Fruit fly (Drosophila melanogaster) whole organism, prepupa: ENCODE data around the gene Ir75c.
A peak's percentile ranks its signal among the peaks of the same experiment; 100 is the strongest.

Source experiments
- Blimp-1 ChIP-seq: fragments of 200-800 bp; sonication (Bioruptor generic); optimal IDR thresholded peaks from 3 replicates; lab custom pipeline; 2017; ENCODE audit warnings: missing biosample characterization, missing genetic modification characterization, mild to moderate bottlenecking, moderate library complexity, missing genetic modification reagents
- CG10669 ChIP-seq: fragments of 200-800 bp; sonication (Bioruptor generic); optimal IDR thresholded peaks from 3 replicates; lab custom pipeline; 2018; ENCODE audit warnings: missing biosample characterization, mild to moderate bottlenecking, missing genetic modification characterization, moderate library complexity
- CG11294 ChIP-seq: fragments of 200-800 bp; sonication (Bioruptor generic); IDR thresholded peaks from 2 replicates; pipeline ENCODE4 v1.3.6; 2022; ENCODE audit warnings: missing biosample characterization, missing genetic modification characterization
- CG11762 ChIP-seq: fragments of 200-800 bp; sonication (Bioruptor generic); optimal IDR thresholded peaks from 3 replicates; lab custom pipeline; 2016; ENCODE audit warnings: missing biosample characterization, missing genetic modification characterization; ENCODE audit not compliant: insufficient read depth
- CG11902 ChIP-seq: fragments of 200-800 bp; sonication (Bioruptor generic); optimal IDR thresholded peaks from 3 replicates; lab custom pipeline; 2016; ENCODE audit warnings: missing biosample characterization, missing genetic modification characterization
- CG15336 ChIP-seq: fragments of 200-800 bp; sonication (Bioruptor generic); IDR thresholded peaks from 2 replicates; pipeline ENCODE4 v1.3.6; 2022; ENCODE audit warnings: missing biosample characterization, missing genetic modification characterization
- CG1621 ChIP-seq: fragments of 200-800 bp; sonication (Bioruptor generic); optimal IDR thresholded peaks from 3 replicates; lab custom pipeline; 2018; ENCODE audit warnings: missing biosample characterization, mild to moderate bottlenecking, missing genetic modification characterization
- CG16779 ChIP-seq: fragments of 200-800 bp; sonication (Bioruptor generic); optimal IDR thresholded peaks from 3 replicates; lab custom pipeline; 2017; ENCODE audit warnings: missing biosample characterization, mild to moderate bottlenecking, missing genetic modification characterization
- CG3032 ChIP-seq: fragments of 200-800 bp; optimal IDR thresholded peaks from 2 replicates; lab custom pipeline; 2019; ENCODE audit warnings: missing biosample characterization, mild to moderate bottlenecking, missing genetic modification characterization, moderate library complexity
- CG3919 ChIP-seq: fragments of 200-800 bp; sonication (Bioruptor generic); optimal IDR thresholded peaks from 3 replicates; lab custom pipeline; 2016; ENCODE audit warnings: missing biosample characterization, missing genetic modification characterization
- CG4318 ChIP-seq: fragments of 200-800 bp; sonication (Bioruptor generic); optimal IDR thresholded peaks from 3 replicates; lab custom pipeline; 2017; ENCODE audit warnings: missing biosample characterization, mild to moderate bottlenecking, missing genetic modification characterization
- CG6163 ChIP-seq: fragments of 200-800 bp; sonication (Bioruptor generic); IDR thresholded peaks from 3 replicates; pipeline ENCODE4 v1.3.6; 2022; ENCODE audit warnings: missing biosample characterization, missing genetic modification characterization
- CG6276 ChIP-seq: fragments of 200-800 bp; sonication (Bioruptor generic); optimal IDR thresholded peaks from 2 replicates; lab custom pipeline; 2017; ENCODE audit warnings: missing biosample characterization, mild to moderate bottlenecking, missing genetic modification characterization
- CG6792 ChIP-seq: fragments of 200-800 bp; sonication (Bioruptor generic); optimal IDR thresholded peaks from 3 replicates; lab custom pipeline; 2016; ENCODE audit warnings: missing biosample characterization, missing genetic modification characterization
- CG6808 ChIP-seq: fragments of 200-800 bp; sonication (Bioruptor generic); optimal IDR thresholded peaks from 3 replicates; lab custom pipeline; 2017; ENCODE audit warnings: missing biosample characterization, missing genetic modification characterization, mild to moderate bottlenecking, moderate library complexity, missing genetic modification reagents
- CG6854 ChIP-seq: fragments of 200-800 bp; sonication (Bioruptor generic); optimal IDR thresholded peaks from 2 replicates; lab custom pipeline; 2017; ENCODE audit warnings: missing biosample characterization, mild to moderate bottlenecking, missing genetic modification characterization
- CG7368 ChIP-seq: fragments of 200-800 bp; sonication (Bioruptor generic); optimal IDR thresholded peaks from 3 replicates; lab custom pipeline; 2016; ENCODE audit warnings: missing biosample characterization, missing genetic modification characterization
- CG8119 ChIP-seq: fragments of 200-800 bp; sonication (Bioruptor generic); IDR thresholded peaks from 3 replicates; pipeline ENCODE4 v1.3.6; 2022; ENCODE audit warnings: missing biosample characterization, missing genetic modification characterization
- CG8319 ChIP-seq: fragments of 200-800 bp; sonication (Bioruptor generic); optimal IDR thresholded peaks from 3 replicates; lab custom pipeline; 2016; ENCODE audit warnings: missing biosample characterization, missing genetic modification characterization
- CG8632 ChIP-seq: fragments of 200-800 bp; sonication (Bioruptor generic); optimal IDR thresholded peaks from 3 replicates; lab custom pipeline; 2016; ENCODE audit warnings: missing biosample characterization, missing genetic modification characterization
- CG9139 ChIP-seq: fragments of 200-800 bp; sonication (Bioruptor generic); optimal IDR thresholded peaks from 3 replicates; lab custom pipeline; 2017; ENCODE audit warnings: missing biosample characterization, mild to moderate bottlenecking, missing genetic modification characterization
- Eip75B ChIP-seq: fragments of 200-800 bp; sonication (Bioruptor generic); optimal IDR thresholded peaks from 3 replicates; lab custom pipeline; 2016; ENCODE audit warnings: missing biosample characterization, missing genetic modification characterization
- Eip78C ChIP-seq: fragments of 200-800 bp; sonication (Bioruptor generic); peaks from one replicate; lab custom pipeline; 2016; ENCODE audit warnings: missing biosample characterization, missing genetic modification characterization
- Ets21C ChIP-seq: fragments of 200-800 bp; sonication (Bioruptor generic); optimal IDR thresholded peaks from 3 replicates; lab custom pipeline; 2016; ENCODE audit warnings: missing biosample characterization, missing genetic modification characterization
- Ets96B ChIP-seq: fragments of 200-800 bp; optimal IDR thresholded peaks from 2 replicates; lab custom pipeline; 2019; ENCODE audit warnings: missing biosample characterization, mild to moderate bottlenecking, missing genetic modification characterization, moderate library complexity
- Gug ChIP-seq: fragments of 200-800 bp; sonication (Bioruptor generic); IDR thresholded peaks from 2 replicates; pipeline ENCODE4 v1.3.6; 2022; ENCODE audit warnings: missing biosample characterization, missing genetic modification characterization
- Hr38 ChIP-seq: sonication (Bioruptor generic); optimal IDR thresholded peaks from 2 replicates; lab custom pipeline; 2016; ENCODE audit warnings: missing biosample characterization, missing genetic modification characterization
- Hr39 ChIP-seq: fragments of 200-800 bp; sonication (Bioruptor generic); optimal IDR thresholded peaks from 2 replicates; lab custom pipeline; 2016; ENCODE audit warnings: missing biosample characterization, missing genetic modification characterization
- Hr4 ChIP-seq: fragments of 200-800 bp; sonication (Bioruptor generic); optimal IDR thresholded peaks from 3 replicates; lab custom pipeline; 2016; ENCODE audit warnings: missing biosample characterization, missing genetic modification characterization
- Met ChIP-seq: fragments of 200-800 bp; sonication (Bioruptor generic); optimal IDR thresholded peaks from 3 replicates; lab custom pipeline; 2016; ENCODE audit warnings: missing biosample characterization, missing genetic modification characterization
- Sox102F ChIP-seq: fragments of 200-800 bp; sonication (Bioruptor generic); optimal IDR thresholded peaks from 2 replicates; lab custom pipeline; 2016; ENCODE audit warnings: missing biosample characterization, mild to moderate bottlenecking, missing genetic modification characterization
- Sox14 ChIP-seq: fragments of 200-800 bp; sonication (Bioruptor generic); optimal IDR thresholded peaks from 3 replicates; lab custom pipeline; 2016; ENCODE audit warnings: missing biosample characterization, missing genetic modification characterization
- Sox15 ChIP-seq: fragments of 200-800 bp; sonication (Bioruptor generic); optimal IDR thresholded peaks from 3 replicates; lab custom pipeline; 2016; ENCODE audit warnings: missing biosample characterization, missing genetic modification characterization
- achi ChIP-seq: fragments of 200-800 bp; sonication (Bioruptor generic); optimal IDR thresholded peaks from 3 replicates; lab custom pipeline; 2016; ENCODE audit warnings: missing biosample characterization, missing genetic modification characterization
- cyc ChIP-seq: fragments of 200-800 bp; sonication (Bioruptor generic); optimal IDR thresholded peaks from 3 replicates; lab custom pipeline; 2016; ENCODE audit warnings: missing biosample characterization, missing genetic modification characterization
- dac ChIP-seq: fragments of 200-800 bp; sonication (Bioruptor generic); optimal IDR thresholded peaks from 2 replicates; lab custom pipeline; 2017; ENCODE audit warnings: missing biosample characterization, mild to moderate bottlenecking, missing genetic modification characterization
- dsx ChIP-seq: fragments of 200-800 bp; optimal IDR thresholded peaks from 3 replicates; lab custom pipeline; 2019; ENCODE audit warnings: missing biosample characterization, mild to moderate bottlenecking, missing genetic modification characterization, moderate library complexity; ENCODE audit not compliant: poor library complexity, severe bottlenecking
- esn ChIP-seq: fragments of 200-800 bp; sonication (Bioruptor generic); optimal IDR thresholded peaks from 2 replicates; lab custom pipeline; 2016; ENCODE audit warnings: missing biosample characterization, mild to moderate bottlenecking, missing genetic modification characterization, moderate library complexity
- fd59A ChIP-seq: fragments of 200-800 bp; sonication (Bioruptor generic); optimal IDR thresholded peaks from 2 replicates; lab custom pipeline; 2017; ENCODE audit warnings: missing biosample characterization, mild to moderate bottlenecking, missing genetic modification characterization, missing genetic modification reagents
- fkh ChIP-seq: fragments of 200-800 bp; sonication (Bioruptor generic); optimal IDR thresholded peaks from 3 replicates; lab custom pipeline; 2017; ENCODE audit warnings: missing biosample characterization, mild to moderate bottlenecking, missing genetic modification characterization, moderate library complexity
- lz ChIP-seq: fragments of 200-800 bp; sonication (Bioruptor generic); optimal IDR thresholded peaks from 3 replicates; lab custom pipeline; 2016; ENCODE audit warnings: missing biosample characterization, missing genetic modification characterization
- net ChIP-seq: fragments of 200-800 bp; sonication (Bioruptor generic); optimal IDR thresholded peaks from 3 replicates; lab custom pipeline; 2016; ENCODE audit warnings: missing biosample characterization, missing genetic modification characterization
- salr ChIP-seq, 2 experiments: fragments of 200-800 bp; sonication (Bioruptor generic); optimal IDR thresholded peaks; 3 replicates each; lab custom pipeline; 2016 to 2018; ENCODE audit warnings: missing biosample characterization in 2 of 2, missing genetic modification characterization in 2 of 2, mild to moderate bottlenecking in 1 of 2
- spab ChIP-seq: fragments of 200-800 bp; sonication (Bioruptor generic); optimal IDR thresholded peaks from 2 replicates; lab custom pipeline; 2017; ENCODE audit warnings: missing biosample characterization, mild to moderate bottlenecking, missing genetic modification characterization, missing genetic modification reagents
- ss ChIP-seq, 2 experiments: fragments of 200-800 bp; sonication (Bioruptor generic); optimal IDR thresholded peaks; 2 replicates in 1 of 2; 3 replicates in 1 of 2; lab custom pipeline; 2017 to 2018; ENCODE audit warnings: mild to moderate bottlenecking in 2 of 2, missing biosample characterization in 2 of 2, missing genetic modification characterization in 2 of 2, moderate library complexity in 1 of 2
- svp ChIP-seq: fragments of 200-800 bp; sonication (Bioruptor generic); peaks from one replicate; lab custom pipeline; 2016; ENCODE audit warnings: missing biosample characterization, missing genetic modification characterization
- topi ChIP-seq: fragments of 200-800 bp; sonication (Bioruptor generic); optimal IDR thresholded peaks from 3 replicates; lab custom pipeline; 2016; ENCODE audit warnings: missing biosample characterization, missing genetic modification characterization
- vri ChIP-seq: fragments of 200-800 bp; sonication (Bioruptor generic); optimal IDR thresholded peaks from 3 replicates; lab custom pipeline; 2016; ENCODE audit warnings: missing biosample characterization, mild to moderate bottlenecking, missing genetic modification characterization

Gene Ir75c

DNA sequence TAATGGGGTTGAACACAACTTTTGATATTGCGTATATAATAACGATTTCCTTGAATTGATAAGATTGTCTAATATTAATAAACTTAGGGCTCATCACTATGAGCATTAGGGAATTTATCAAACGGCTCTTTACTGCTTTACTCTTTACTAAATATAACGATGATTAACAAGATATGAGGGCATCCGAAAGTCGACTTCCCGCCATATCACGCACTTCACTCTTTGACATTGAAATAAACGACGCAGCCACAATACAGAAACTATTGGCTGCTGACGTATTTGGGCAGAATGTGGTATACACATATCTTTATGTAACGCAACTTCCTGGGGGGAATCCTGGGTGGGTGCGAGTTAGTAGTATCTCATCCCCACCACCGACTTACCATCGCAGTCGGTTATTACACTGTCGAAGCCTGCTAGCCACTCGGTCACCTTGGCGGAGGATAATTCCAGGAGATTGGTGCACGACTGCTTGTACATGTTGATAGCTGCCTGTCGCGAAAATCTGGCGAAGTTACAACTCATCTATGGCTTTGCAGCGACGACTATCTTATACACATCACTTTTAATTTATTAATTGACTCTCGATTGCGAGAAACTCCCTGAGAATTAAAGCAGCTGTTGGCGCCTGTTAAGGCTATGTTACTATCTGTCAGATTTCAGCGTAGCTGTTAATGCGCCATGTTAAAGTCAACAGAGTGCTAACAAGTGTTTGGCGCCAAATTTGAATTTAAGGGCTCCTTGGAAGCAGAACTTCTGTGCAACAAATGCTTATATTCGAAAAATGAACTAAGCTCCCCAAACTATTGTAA is 20.5 kb upstream of the Ir75c start, which contains the start of gene CG5567 (continued):
- TF ChIP-seq topi (GFP tag; lab: Kevin White, UChicago) (no peak), Sox14 (GFP tag; lab: Kevin White, UChicago) (peak; percentile 14), svp (GFP tag; lab: Kevin White, UChicago) (peak; percentile 72)

DNA sequence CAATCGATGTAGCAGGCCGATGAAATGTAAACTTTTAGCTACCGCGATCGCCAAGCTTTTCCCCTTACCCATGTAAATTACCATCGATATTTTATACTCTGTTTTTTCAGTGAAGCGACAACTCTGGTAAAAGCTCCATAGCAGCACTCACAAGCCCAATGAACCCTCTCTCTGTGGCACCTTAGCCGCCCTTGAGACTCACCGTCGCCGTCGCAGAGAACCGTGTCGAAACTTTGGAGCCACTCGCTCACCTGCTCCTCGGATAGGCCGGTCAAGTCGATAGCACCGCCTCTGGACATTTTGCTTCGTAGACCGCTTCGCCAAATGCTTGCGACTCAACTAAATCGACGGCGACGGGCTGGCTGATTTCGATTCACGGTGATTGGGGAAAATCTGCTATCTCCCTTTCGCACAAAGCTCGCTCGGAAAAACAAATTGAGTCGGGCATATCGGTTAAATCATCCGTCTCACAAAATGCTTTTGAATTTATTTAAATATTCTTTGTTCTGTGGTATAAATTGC is 18.5 kb upstream of the Ir75c start, which contains the start of gene CG5577:
TSS of gene CG5577 (minus strand) at position 343 of the 522 bp plus-strand sequence.
- no peak for TF ChIP-seq Hr38 (GFP tag; lab: Kevin White, UChicago)
- no peak for TF ChIP-seq CG8119 (GFP tag; lab: Robert Waterston, UW)
- no peak for TF ChIP-seq CG15336 (GFP tag; lab: Robert Waterston, UW)
- TF ChIP-seq esn (GFP tag; lab: Kevin White, UChicago), result no peak
- TF ChIP-seq Sox15 (GFP tag; lab: Kevin White, UChicago), result no peak
- TF ChIP-seq vri (GFP tag; lab: Kevin White, UChicago), result peak; percentile 42
- no peak for TF ChIP-seq CG7368
- TF ChIP-seq CG6854 (GFP tag; lab: Kevin White, UChicago), result no peak
- peak; percentile 8 for TF ChIP-seq CG16779
- TF ChIP-seq CG6808 (GFP tag; lab: Kevin White, UChicago), result no peak
- peak; percentile 48 for TF ChIP-seq Sox102F
- no peak for TF ChIP-seq Blimp-1 (GFP tag; lab: Kevin White, UChicago)
- no peak for TF ChIP-seq CG8319 (GFP tag; lab: Kevin White, UChicago)
- peak; percentile 63 for TF ChIP-seq Eip78C (GFP tag; lab: Kevin White, UChicago)
- no peak; the same call in 1 of the 3 replicates for TF ChIP-seq CG6163
- peak; percentile 13 for TF ChIP-seq Hr4 (GFP tag; lab: Kevin White, UChicago)
- TF ChIP-seq fd59A (GFP tag; lab: Kevin White, UChicago), result no peak
- TF ChIP-seq fkh, result no peak
- no peak for TF ChIP-seq CG1621
- TF ChIP-seq Ets96B (tag; lab: Kevin White, UChicago), result no peak
- no peak for TF ChIP-seq cyc (GFP tag; lab: Kevin White, UChicago)
- no peak for TF ChIP-seq CG6792 (GFP tag; lab: Kevin White, UChicago)
- TF ChIP-seq CG9139, result no peak
- TF ChIP-seq Met, result peak; percentile 29
- no peak for TF ChIP-seq Gug
- no peak for TF ChIP-seq Ets21C (GFP tag; lab: Kevin White, UChicago)
- TF ChIP-seq spab, result no peak
- TF ChIP-seq ss (GFP tag; optimal IDR thresholded peaks at IDR 0.05; lab: Kevin White, UChicago), result no peak
- TF ChIP-seq dac (GFP tag; lab: Kevin White, UChicago), result no peak
- TF ChIP-seq Hr39 (GFP tag; lab: Kevin White, UChicago), result no peak
- no peak for TF ChIP-seq topi (GFP tag; lab: Kevin White, UChicago)
- TF ChIP-seq CG8632 (GFP tag; lab: Kevin White, UChicago), result peak; percentile 8
- TF ChIP-seq svp (GFP tag; lab: Kevin White, UChicago), result peak; percentile 95
- no peak for TF ChIP-seq CG6276
- peak; percentile 18 for TF ChIP-seq CG3919 (GFP tag; lab: Kevin White, UChicago)
- TF ChIP-seq net (GFP tag; lab: Kevin White, UChicago), result no peak
- no peak for TF ChIP-seq CG4318 (GFP tag; lab: Kevin White, UChicago)
- TF ChIP-seq achi (GFP tag; lab: Kevin White, UChicago), result no peak
- no peak for TF ChIP-seq CG11902
- no peak for TF ChIP-seq Eip75B (GFP tag; lab: Kevin White, UChicago)
- no peak for TF ChIP-seq CG11294 (GFP tag; lab: Robert Waterston, UW)
- no peak for TF ChIP-seq dsx (GFP tag; lab: Kevin White, UChicago)
- no peak for TF ChIP-seq lz (GFP tag; lab: Kevin White, UChicago)
- no peak for TF ChIP-seq salr (GFP tag; optimal IDR thresholded peaks at IDR 0.05; lab: Kevin White, UChicago)
- TF ChIP-seq CG3032 (tag; lab: Kevin White, UChicago), result no peak
- TF ChIP-seq CG10669 (GFP tag; lab: Kevin White, UChicago), result no peak
- no peak for TF ChIP-seq CG11762 (GFP tag; lab: Kevin White, UChicago)
